Fruit fly (Drosophila melanogaster) whole organism, embryonic: Measurements from ENCODE around the gene CG15170.
A peak's percentile ranks its signal among the peaks of the same experiment; 100 is the strongest.

ENCODE experiments used
- Adf1 ChIP-seq: fragments of 200-800 bp; sonication (Bioruptor generic); IDR thresholded peaks from 2 replicates; pipeline ENCODE4 v1.3.6; 2022; ENCODE audit warnings: missing biosample characterization, missing genetic modification characterization
- Atf3 ChIP-seq: fragments of 200-800 bp; sonication (Bioruptor generic); optimal IDR thresholded peaks from 3 replicates; lab custom pipeline; 2016; ENCODE audit warnings: missing biosample characterization, missing genetic modification characterization
- CG10431 ChIP-seq: fragments of 200-800 bp; sonication (Bioruptor generic); optimal IDR thresholded peaks from 3 replicates; lab custom pipeline; 2018; ENCODE audit warnings: missing biosample characterization, mild to moderate bottlenecking, missing genetic modification characterization
- CG10543 ChIP-seq: fragments of 200-800 bp; sonication (Bioruptor generic); optimal IDR thresholded peaks from 3 replicates; lab custom pipeline; 2017; ENCODE audit warnings: missing biosample characterization, mild to moderate bottlenecking, missing genetic modification characterization, moderate library complexity
- CG10979 ChIP-seq: fragments of 200-800 bp; sonication (Bioruptor generic); optimal IDR thresholded peaks from 2 replicates; lab custom pipeline; 2018; ENCODE audit warnings: missing biosample characterization, mild to moderate bottlenecking, missing genetic modification characterization, moderate library complexity
- CG11560 ChIP-seq: fragments of 200-800 bp; sonication (Bioruptor generic); IDR thresholded peaks from 3 replicates; pipeline ENCODE4 v1.3.6; 2022; ENCODE audit warnings: missing biosample characterization, missing genetic modification characterization
- CG12071 ChIP-seq: fragments of 200-800 bp; sonication (Bioruptor generic); optimal IDR thresholded peaks from 3 replicates; lab custom pipeline; 2018; ENCODE audit warnings: missing biosample characterization, mild to moderate bottlenecking, missing genetic modification characterization
- CG12104 ChIP-seq: fragments of 200-800 bp; sonication (Bioruptor generic); optimal IDR thresholded peaks from 3 replicates; lab custom pipeline; 2016; ENCODE audit warnings: missing biosample characterization, missing genetic modification characterization
- CG12155 ChIP-seq: fragments of 200-800 bp; sonication (Bioruptor generic); optimal IDR thresholded peaks from 3 replicates; lab custom pipeline; 2016; ENCODE audit warnings: missing biosample characterization, missing genetic modification characterization
- CG14965 ChIP-seq: fragments of 200-800 bp; sonication (Bioruptor generic); optimal IDR thresholded peaks from 2 replicates; lab custom pipeline; 2016; ENCODE audit warnings: missing biosample characterization, missing genetic modification characterization, borderline replicate concordance
- CG16779 ChIP-seq: fragments of 200-800 bp; sonication (Bioruptor generic); IDR thresholded peaks from 2 replicates; pipeline ENCODE4 v1.3.6; 2022; ENCODE audit warnings: missing biosample characterization, missing genetic modification characterization
- CG17361 ChIP-seq: fragments of 200-800 bp; sonication (Bioruptor generic); IDR thresholded peaks from 3 replicates; pipeline ENCODE4 v1.3.6; 2022; ENCODE audit warnings: missing biosample characterization, missing genetic modification characterization
- CG18599 ChIP-seq: fragments of 200-800 bp; sonication (Bioruptor generic); optimal IDR thresholded peaks from 3 replicates; lab custom pipeline; 2017; ENCODE audit warnings: missing biosample characterization, missing genetic modification characterization, mild to moderate bottlenecking, moderate library complexity, missing genetic modification reagents
- CG31441 ChIP-seq: fragments of 200-800 bp; sonication (Bioruptor generic); IDR thresholded peaks from 2 replicates; pipeline ENCODE4 v1.3.6; 2022; ENCODE audit warnings: missing biosample characterization, missing genetic modification characterization
- CG3163 ChIP-seq: fragments of 200-800 bp; sonication (Bioruptor generic); optimal IDR thresholded peaks from 3 replicates; lab custom pipeline; 2016; ENCODE audit warnings: missing biosample characterization, missing genetic modification characterization
- CG33213 ChIP-seq: fragments of 200-800 bp; sonication (Bioruptor generic); optimal IDR thresholded peaks from 3 replicates; lab custom pipeline; 2016; ENCODE audit warnings: missing biosample characterization, missing genetic modification characterization
- CG6654 ChIP-seq: fragments of 200-800 bp; sonication (Bioruptor generic); optimal IDR thresholded peaks from 2 replicates; lab custom pipeline; 2017; ENCODE audit warnings: missing biosample characterization, mild to moderate bottlenecking, missing genetic modification characterization
- CG6854 ChIP-seq: fragments of 200-800 bp; sonication (Bioruptor generic); optimal IDR thresholded peaks from 3 replicates; lab custom pipeline; 2017; ENCODE audit warnings: missing biosample characterization, mild to moderate bottlenecking, missing genetic modification characterization
- CG7357 ChIP-seq: fragments of 200-800 bp; sonication (Bioruptor generic); IDR thresholded peaks from 3 replicates; pipeline ENCODE4 v1.3.6; 2022; ENCODE audit warnings: missing biosample characterization, missing genetic modification characterization
- CG7963 ChIP-seq: fragments of 200-800 bp; sonication (Bioruptor generic); IDR thresholded peaks from 3 replicates; pipeline ENCODE4 v1.3.6; 2022; ENCODE audit warnings: missing biosample characterization, missing genetic modification characterization; ENCODE audit not compliant: partially characterized antibody
- CG8388 ChIP-seq: fragments of 200-800 bp; sonication (Bioruptor generic); optimal IDR thresholded peaks from 2 replicates; lab custom pipeline; 2019; ENCODE audit warnings: missing biosample characterization, mild to moderate bottlenecking, missing genetic modification characterization, moderate library complexity
- Dref ChIP-seq: fragments of 200-800 bp; sonication (Bioruptor generic); IDR thresholded peaks from 2 replicates; pipeline ENCODE4 v1.3.6; 2022; ENCODE audit warnings: missing biosample characterization, missing genetic modification characterization
- Fer1 ChIP-seq: fragments of 200-800 bp; sonication (Bioruptor generic); optimal IDR thresholded peaks from 2 replicates; lab custom pipeline; 2017; ENCODE audit warnings: missing biosample characterization, mild to moderate bottlenecking, missing genetic modification characterization
- H15 ChIP-seq: fragments of 200-800 bp; sonication (Bioruptor generic); IDR thresholded peaks from 3 replicates; pipeline ENCODE4 v1.3.6; 2022; ENCODE audit warnings: missing biosample characterization, missing genetic modification characterization
- HLH3B ChIP-seq: fragments of 200-800 bp; sonication (Bioruptor generic); IDR thresholded peaks from 2 replicates; pipeline ENCODE4 v1.3.6; 2022; ENCODE audit warnings: missing biosample characterization, missing genetic modification characterization
- HLH4C ChIP-seq: fragments of 200-800 bp; sonication (Bioruptor generic); IDR thresholded peaks from 3 replicates; pipeline ENCODE4 v1.3.6; 2022; ENCODE audit warnings: missing biosample characterization, missing genetic modification characterization; ENCODE audit not compliant: partially characterized antibody
- Hmr ChIP-seq: fragments of 200-800 bp; sonication (Bioruptor generic); optimal IDR thresholded peaks from 3 replicates; lab custom pipeline; 2017; ENCODE audit warnings: mild to moderate bottlenecking, missing biosample characterization, missing genetic modification reagents, missing genetic modification characterization
- Hr78 ChIP-seq, 2 experiments: fragments of 200-800 bp in 1 of 2; fragments of >200 bp in 1 of 2; sonication (Bioruptor generic) in 1 of 2; optimal IDR thresholded peaks; 2 replicates each; lab custom pipeline; 2017 to 2019; ENCODE audit warnings: missing biosample characterization in 2 of 2, missing genetic modification characterization in 2 of 2, mild to moderate bottlenecking in 1 of 2, moderate library complexity in 1 of 2
- Kr ChIP-seq: fragments of 200-800 bp; sonication (Bioruptor generic); optimal IDR thresholded peaks from 2 replicates; lab custom pipeline; 2017; ENCODE audit warnings: missing biosample characterization, mild to moderate bottlenecking, missing genetic modification characterization
- Med ChIP-seq: fragments of 200-800 bp; sonication (Bioruptor generic); peaks from one replicate; lab custom pipeline; 2016; ENCODE audit warnings: missing biosample characterization, missing genetic modification characterization, mild to moderate bottlenecking, inconsistent platforms, moderate library complexity
- Poxn ChIP-seq: fragments of 200-800 bp; sonication (Bioruptor generic); IDR thresholded peaks from 2 replicates; pipeline ENCODE4 v1.3.6; 2022; ENCODE audit warnings: missing biosample characterization, missing genetic modification characterization
- Ptx1 ChIP-seq: fragments of 200-800 bp; sonication (Bioruptor generic); IDR thresholded peaks from 2 replicates; pipeline ENCODE4 v1.3.6; 2022; ENCODE audit warnings: missing biosample characterization, missing genetic modification characterization
- TFAM ChIP-seq: fragments of 200-800 bp; sonication (Bioruptor generic); optimal IDR thresholded peaks from 2 replicates; lab custom pipeline; 2017; ENCODE audit warnings: missing biosample characterization, missing genetic modification characterization, inconsistent platforms
- amos ChIP-seq: fragments of 200-800 bp; sonication (Bioruptor generic); IDR thresholded peaks from 2 replicates; pipeline ENCODE4 v1.3.6; 2022; ENCODE audit warnings: missing biosample characterization, missing genetic modification characterization; ENCODE audit not compliant: partially characterized antibody
- bab2 ChIP-seq: fragments of 200-800 bp; sonication (Bioruptor generic); optimal IDR thresholded peaks from 2 replicates; lab custom pipeline; 2016; ENCODE audit warnings: missing biosample characterization, missing genetic modification characterization
- br ChIP-seq: fragments of >200 bp; optimal IDR thresholded peaks from 2 replicates; lab custom pipeline; 2017
- cato ChIP-seq: fragments of 200-800 bp; sonication (Bioruptor generic); optimal IDR thresholded peaks from 2 replicates; lab custom pipeline; 2016; ENCODE audit warnings: missing biosample characterization, missing genetic modification characterization, borderline replicate concordance
- caup ChIP-seq: fragments of 200-800 bp; sonication (Bioruptor generic); optimal IDR thresholded peaks from 3 replicates; lab custom pipeline; 2017; ENCODE audit warnings: missing biosample characterization, mild to moderate bottlenecking, missing genetic modification characterization, moderate library complexity; ENCODE audit not compliant: severe bottlenecking
- chinmo ChIP-seq: fragments of 200-800 bp; sonication (Bioruptor generic); IDR thresholded peaks from 4 replicates; pipeline ENCODE4 v1.3.6; 2022; ENCODE audit warnings: missing biosample characterization, missing genetic modification characterization; ENCODE audit not compliant: partially characterized antibody
- dmrt99B ChIP-seq: fragments of 200-800 bp; sonication (Bioruptor generic); optimal IDR thresholded peaks from 2 replicates; lab custom pipeline; 2018; ENCODE audit warnings: missing biosample characterization, mild to moderate bottlenecking, missing genetic modification characterization, moderate library complexity
- dysf ChIP-seq: fragments of 200-800 bp; sonication (Bioruptor generic); IDR thresholded peaks from 3 replicates; pipeline ENCODE4 v1.3.6; 2022; ENCODE audit warnings: missing biosample characterization, missing genetic modification characterization
- ems ChIP-seq: fragments of 200-800 bp; sonication (Bioruptor generic); optimal IDR thresholded peaks from 3 replicates; lab custom pipeline; 2016; ENCODE audit warnings: missing biosample characterization, missing genetic modification characterization
- fd96Cb ChIP-seq: fragments of 200-800 bp; sonication (Bioruptor generic); optimal IDR thresholded peaks from 2 replicates; lab custom pipeline; 2018; ENCODE audit warnings: missing biosample characterization, mild to moderate bottlenecking, missing genetic modification characterization, moderate library complexity
- oc ChIP-seq: fragments of 200-800 bp; sonication (Bioruptor generic); optimal IDR thresholded peaks from 2 replicates; lab custom pipeline; 2018; ENCODE audit warnings: missing biosample characterization, mild to moderate bottlenecking, missing genetic modification characterization, moderate library complexity
- salm ChIP-seq: fragments of 200-800 bp; sonication (Bioruptor generic); optimal IDR thresholded peaks from 2 replicates; lab custom pipeline; 2018; ENCODE audit warnings: missing biosample characterization, mild to moderate bottlenecking, missing genetic modification characterization
- sens-2 ChIP-seq: fragments of 200-800 bp; sonication (Bioruptor generic); IDR thresholded peaks from 2 replicates; pipeline ENCODE4 v1.3.6; 2022; ENCODE audit warnings: missing biosample characterization, missing genetic modification characterization
- slp2 ChIP-seq: fragments of 200-800 bp; sonication (Bioruptor generic); optimal IDR thresholded peaks from 2 replicates; lab custom pipeline; 2016; ENCODE audit warnings: missing biosample characterization, missing genetic modification characterization
- ssp ChIP-seq: fragments of 200-800 bp; sonication (Bioruptor generic); IDR thresholded peaks from 2 replicates; pipeline ENCODE4 v1.3.6; 2022; ENCODE audit warnings: missing biosample characterization, missing genetic modification characterization
- trh ChIP-seq: fragments of 200-800 bp; sonication (Bioruptor generic); optimal IDR thresholded peaks from 2 replicates; lab custom pipeline; 2016; ENCODE audit warnings: missing biosample characterization, missing genetic modification characterization
- unc-4 ChIP-seq: fragments of 200-800 bp; sonication (Bioruptor generic); IDR thresholded peaks from 2 replicates; pipeline ENCODE4 v1.3.6; 2022; ENCODE audit warnings: missing biosample characterization, missing genetic modification characterization; ENCODE audit not compliant: partially characterized antibody
- zen2 ChIP-seq: fragments of 200-800 bp; sonication (Bioruptor generic); IDR thresholded peaks from 3 replicates; pipeline ENCODE4 v1.3.6; 2022; ENCODE audit warnings: missing biosample characterization, missing genetic modification characterization; ENCODE audit not compliant: partially characterized antibody

CG15170 gene

DNA sequence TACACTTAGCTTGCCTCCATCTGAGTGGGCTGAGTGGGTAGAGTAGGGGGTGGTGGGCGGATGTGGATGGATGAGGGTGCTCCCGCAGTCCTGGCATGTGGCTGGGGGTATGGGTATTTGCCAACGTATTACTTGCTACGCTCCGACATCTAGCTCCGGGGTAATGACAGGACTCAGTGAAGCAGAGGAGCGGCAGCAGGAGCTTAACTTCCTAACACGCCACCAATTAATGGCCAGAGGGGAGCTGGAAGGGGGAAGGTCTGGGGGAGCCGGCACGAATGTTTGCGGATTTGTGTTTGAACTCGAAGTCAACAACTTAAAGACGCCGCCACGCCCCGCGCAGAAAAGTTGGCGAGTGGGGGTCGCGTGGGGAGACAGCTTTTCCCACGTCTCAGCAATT is 28.2 kb upstream of the CG15170 start:
- TF ChIP-seq oc (tag; lab: Kevin White, UChicago) (peak; percentile 32), dysf (GFP tag; lab: Robert Waterston, UW) (no peak), Fer1 (GFP tag; lab: Kevin White, UChicago) (no peak), Hr78 (GFP tag; optimal IDR thresholded peaks at IDR 0.05; lab: Kevin White, UChicago) (no peak), CG6654 (GFP tag; lab: Kevin White, UChicago) (no peak), CG11560 (no peak), bab2 (GFP tag; lab: Kevin White, UChicago) (no peak), CG14965 (no peak), CG8388 (GFP tag; lab: Kevin White, UChicago) (no peak), slp2 (GFP tag; lab: Kevin White, UChicago) (no peak), CG17361 (GFP tag; lab: Robert Waterston, UW) (no peak), CG10431 (GFP tag; lab: Kevin White, UChicago) (no peak), CG18599 (GFP tag; lab: Kevin White, UChicago) (peak; percentile 53), ssp (GFP tag; lab: Robert Waterston, UW) (no peak), CG16779 (GFP tag; lab: Robert Waterston, UW) (no peak), H15 (GFP tag; lab: Robert Waterston, UW) (no peak), CG12155 (GFP tag; lab: Kevin White, UChicago) (no peak), HLH4C (no peak), Hmr (GFP tag; lab: Kevin White, UChicago) (no peak), CG3163 (GFP tag; lab: Kevin White, UChicago) (no peak), sens-2 (GFP tag; lab: Robert Waterston, UW) (no peak), Ptx1 (GFP tag; lab: Robert Waterston, UW) (0 out of 2 replicates have a peak, but pooled peaks have one; percentile 18), CG10979 (no peak), CG6854 (GFP tag; lab: Kevin White, UChicago) (no peak), CG7357 (GFP tag; lab: Robert Waterston, UW) (no peak), TFAM (GFP tag; lab: Kevin White, UChicago) (no peak), CG31441 (GFP tag; lab: Robert Waterston, UW) (no peak), CG10543 (GFP tag; lab: Kevin White, UChicago) (peak; percentile 74), chinmo (GFP tag; lab: Robert Waterston, UW) (no peak), dmrt99B (tag; lab: Kevin White, UChicago) (no peak), CG12071 (GFP tag; lab: Kevin White, UChicago) (peak; percentile 22), br (lab: Kevin White, UChicago) (no peak), HLH3B (GFP tag; lab: Robert Waterston, UW) (no peak), fd96Cb (tag; lab: Kevin White, UChicago) (no peak), CG33213 (GFP tag; lab: Kevin White, UChicago) (no peak), trh (GFP tag; lab: Kevin White, UChicago) (no peak), Dref (GFP tag; lab: Robert Waterston, UW) (no peak), amos (GFP tag; lab: Robert Waterston, UW) (no peak), zen2 (GFP tag; lab: Robert Waterston, UW) (no peak), caup (GFP tag; lab: Kevin White, UChicago) (no peak), unc-4 (GFP tag; lab: Robert Waterston, UW) (no peak), CG12104 (GFP tag; lab: Kevin White, UChicago) (no peak), ems (GFP tag; lab: Kevin White, UChicago) (no peak), Med (GFP tag; lab: Kevin White, UChicago) (peak; percentile 7), CG7963 (GFP tag; lab: Robert Waterston, UW) (no peak), Adf1 (GFP tag; lab: Robert Waterston, UW) (peak; percentile 34; the same call in 1 of the 2 replicates), Poxn (no peak), cato (GFP tag; lab: Kevin White, UChicago) (no peak), Atf3 (no peak), salm (tag; lab: Kevin White, UChicago) (no peak), Kr (no peak)
